Fruit fly (Drosophila melanogaster): ENCODE results near the gene CG31635.

CG31635 gene

dm6 chr2L:6647103-6647711, 1.7 kb downstream of the CG31635 start (continued):
- TF ChIP-seq CG42726 (GFP tag; IDR thresholded peaks at IDR 0.05; ENCODE audit: partially characterized antibody): no peak
- no peak for TF ChIP-seq yki (optimal IDR thresholded peaks at IDR 0.05)
- TF ChIP-seq z (GFP tag; IDR thresholded peaks at IDR 0.05): peak; percentile 83
- TF ChIP-seq ci (GFP tag; IDR thresholded peaks at IDR 0.05): peak; percentile 99
- peak; percentile 98 for TF ChIP-seq seq (GFP tag; IDR thresholded peaks at IDR 0.05)
- no peak for TF ChIP-seq Sin3A (optimal IDR thresholded peaks at IDR 0.05)
- no peak for TF ChIP-seq hkb (optimal IDR thresholded peaks at IDR 0.05)
- peak; percentile 99 for TF ChIP-seq hkb (GFP tag; IDR thresholded peaks at IDR 0.05)
- TF ChIP-seq mam (GFP tag; optimal IDR thresholded peaks at IDR 0.05): peak; percentile 98
- peak; percentile 97 for TF ChIP-seq mirr (GFP tag; optimal IDR thresholded peaks at IDR 0.05)
- TF ChIP-seq E2f2 (GFP tag; IDR thresholded peaks at IDR 0.05): peak; percentile 87
- TF ChIP-seq stc (GFP tag; IDR thresholded peaks at IDR 0.05): peak; percentile 98
- peak; percentile 99 for TF ChIP-seq tin (GFP tag; optimal IDR thresholded peaks at IDR 0.05)
- peak; percentile 98 for TF ChIP-seq CG6254 (GFP tag; optimal IDR thresholded peaks at IDR 0.05)
- TF ChIP-seq phol (tag; optimal IDR thresholded peaks at IDR 0.05): peak; percentile 98
- TF ChIP-seq NfI (GFP tag; optimal IDR thresholded peaks at IDR 0.05): peak; percentile 98
- peak; percentile 46; the same call in 1 of the 2 replicates for TF ChIP-seq Scr (GFP tag; IDR thresholded peaks at IDR 0.05; ENCODE audit: partially characterized antibody)
- TF ChIP-seq CG17361 (GFP tag; IDR thresholded peaks at IDR 0.05): peak; percentile 98
- peak; percentile 98 for TF ChIP-seq gro (GFP tag; optimal IDR thresholded peaks at IDR 0.05)
- TF ChIP-seq gcm2 (GFP tag; optimal IDR thresholded peaks at IDR 0.05): peak; percentile 97
- TF ChIP-seq Sry-β (GFP tag; optimal IDR thresholded peaks at IDR 0.05): peak; percentile 75
- TF ChIP-seq kay (GFP tag; optimal IDR thresholded peaks at IDR 0.05): peak; percentile 96
- peak; percentile 92 for TF ChIP-seq CG8765 (GFP tag; IDR thresholded peaks at IDR 0.05)
- TF ChIP-seq sug (tag; optimal IDR thresholded peaks at IDR 0.05): peak; percentile 95
- TF ChIP-seq CG5180 (GFP tag; optimal IDR thresholded peaks at IDR 0.05): peak; percentile 92
- TF ChIP-seq nerfin-2 (GFP tag; IDR thresholded peaks at IDR 0.05; ENCODE audit: partially characterized antibody): peak; percentile 68
- peak; percentile 96 for TF ChIP-seq Aef1 (GFP tag; IDR thresholded peaks at IDR 0.05)
- peak; percentile 95 for TF ChIP-seq emc (GFP tag; optimal IDR thresholded peaks at IDR 0.05)
- TF ChIP-seq Med (GFP tag): peak; percentile 100
- peak; percentile 95 for TF ChIP-seq CG1024 (GFP tag; IDR thresholded peaks at IDR 0.05)
- TF ChIP-seq CG14860 (GFP tag; IDR thresholded peaks at IDR 0.05; ENCODE audit: partially characterized antibody): peak; percentile 57
- peak; percentile 100 for TF ChIP-seq CG4707 (GFP tag; optimal IDR thresholded peaks at IDR 0.05)
- peak; percentile 98 for TF ChIP-seq CG1603 (tag; optimal IDR thresholded peaks at IDR 0.05)
- TF ChIP-seq CG9437 (GFP tag; optimal IDR thresholded peaks at IDR 0.05): peak; percentile 95
- TF ChIP-seq HLHmδ (GFP tag; optimal IDR thresholded peaks at IDR 0.05): no peak
- TF ChIP-seq Neu2 (GFP tag; optimal IDR thresholded peaks at IDR 0.05; ENCODE audit: borderline replicate concordance): peak; percentile 94
- TF ChIP-seq al (GFP tag; IDR thresholded peaks at IDR 0.05): peak; percentile 92
- TF ChIP-seq run (tag; optimal IDR thresholded peaks at IDR 0.05): peak; percentile 98
- TF ChIP-seq exex (tag; optimal IDR thresholded peaks at IDR 0.05): peak; percentile 89
- TF ChIP-seq repo (GFP tag; optimal IDR thresholded peaks at IDR 0.05): peak; percentile 98
- TF ChIP-seq vfl (GFP tag; optimal IDR thresholded peaks at IDR 0.05): peak; percentile 96
- TF ChIP-seq zf30C (GFP tag; optimal IDR thresholded peaks at IDR 0.05): no peak
- TF ChIP-seq CG3407 (GFP tag; optimal IDR thresholded peaks at IDR 0.05): peak; percentile 97
- peak; percentile 98 for TF ChIP-seq CG1233 (GFP tag; optimal IDR thresholded peaks at IDR 0.05)
- TF ChIP-seq zen (tag; optimal IDR thresholded peaks at IDR 0.05): peak; percentile 97
- peak; percentile 98 for TF ChIP-seq maf-S (GFP tag; optimal IDR thresholded peaks at IDR 0.05)
- peak; percentile 96 for TF ChIP-seq trem (tag; optimal IDR thresholded peaks at IDR 0.05)
- TF ChIP-seq CG9609 (GFP tag; optimal IDR thresholded peaks at IDR 0.05): peak; percentile 98
- peak; percentile 99 for TF ChIP-seq CG8388 (GFP tag; optimal IDR thresholded peaks at IDR 0.05)
- TF ChIP-seq CG7987 (GFP tag; optimal IDR thresholded peaks at IDR 0.05): peak; percentile 96
- TF ChIP-seq Ssrp (tag; optimal IDR thresholded peaks at IDR 0.05): peak; percentile 99

All from whole organism, embryonic.